Worm (Caenorhabditis elegans): ENCODE measurements around the gene cogc-6.

ce11 chrV:8178279-8178678 lies 42.8 kb downstream of the cogc-6 start:
- TF ChIP-seq lin-39 (tag; optimal IDR thresholded peaks at IDR 0.05) (no peak), ceh-44 (GFP tag; IDR thresholded peaks at IDR 0.05) (no peak)

Data from whole organism, L4 larva.